Fruit fly (Drosophila melanogaster): Measurements from ENCODE around the gene CG4115.

DNA sequence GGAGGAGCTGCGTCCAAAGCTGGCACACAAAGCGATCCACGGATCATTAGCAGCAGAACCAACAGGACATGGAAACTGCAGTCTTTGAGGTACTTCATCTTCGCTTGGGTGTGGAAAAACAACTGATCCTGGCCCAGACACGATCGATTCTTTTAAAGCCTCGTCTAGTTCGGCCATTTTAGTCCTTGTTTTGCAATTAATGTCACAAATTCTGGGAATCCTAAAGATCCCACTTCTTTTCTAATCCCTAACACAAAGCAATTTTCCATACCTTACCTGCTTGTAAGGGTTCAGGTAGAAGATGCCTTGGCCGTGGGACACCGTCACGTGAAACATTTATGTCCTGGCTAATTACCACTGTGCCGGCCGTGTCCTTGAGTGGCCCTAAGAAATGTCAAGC, 22.8 kb downstream of the CG4115 start, which contains the start of gene CG10035:
- TF ChIP-seq D1 (tag; optimal IDR thresholded peaks at IDR 0.05): no peak
- TF ChIP-seq CG34367 (tag; optimal IDR thresholded peaks at IDR 0.05): no peak
